Fruit fly (Drosophila melanogaster): ENCODE measurements around the gene Rtc1.

Rtc1 gene

dm6 chrX:13800680-13801079, 43.7 kb downstream of the Rtc1 start:
- TF ChIP-seq CG12605 (GFP tag; IDR thresholded peaks at IDR 0.05) (no peak), CG4496 (GFP tag; IDR thresholded peaks at IDR 0.05) (peak; percentile 48; the same call in 1 of the 3 replicates), Snoo (tag; optimal IDR thresholded peaks at IDR 0.05) (no peak), CG32121 (GFP tag; IDR thresholded peaks at IDR 0.05) (no peak), fd96Ca (GFP tag; IDR thresholded peaks at IDR 0.05) (0 out of 3 replicates have a peak, but pooled peaks have one; percentile 30)

dm6 chrX:13804398-13804797, 47.4 kb downstream of the Rtc1 start:
- TF ChIP-seq Ets98B (GFP tag; IDR thresholded peaks at IDR 0.05) (no peak), CG13204 (GFP tag; optimal IDR thresholded peaks at IDR 0.05) (no peak), CG9948 (tag; optimal IDR thresholded peaks at IDR 0.05) (no peak), rn (GFP tag; IDR thresholded peaks at IDR 0.05) (no peak), Snoo (tag; optimal IDR thresholded peaks at IDR 0.05) (no peak), CG8159 (tag; optimal IDR thresholded peaks at IDR 0.05) (no peak), CG4496 (GFP tag; IDR thresholded peaks at IDR 0.05) (no peak), CG17806 (tag; optimal IDR thresholded peaks at IDR 0.05) (no peak), CG32121 (GFP tag; IDR thresholded peaks at IDR 0.05) (no peak), CG15710 (tag; optimal IDR thresholded peaks at IDR 0.05) (no peak), CG12605 (GFP tag; IDR thresholded peaks at IDR 0.05) (no peak), CG10348 (GFP tag; IDR thresholded peaks at IDR 0.05) (no peak), EcR (GFP tag; optimal IDR thresholded peaks at IDR 0.05) (no peak), CG14655 (GFP tag; optimal IDR thresholded peaks at IDR 0.05) (no peak), CG34367 (tag; optimal IDR thresholded peaks at IDR 0.05) (no peak)

dm6 chrX:13805554-13805953, 48.6 kb downstream of the Rtc1 start:
- no peak for TF ChIP-seq CG14655 (GFP tag; optimal IDR thresholded peaks at IDR 0.05)
- TF ChIP-seq CG32121 (GFP tag; IDR thresholded peaks at IDR 0.05), result no peak
- TF ChIP-seq CG4496 (GFP tag; IDR thresholded peaks at IDR 0.05), result peak; percentile 54; the same call in 1 of the 3 replicates

All from whole organism, pupa.